Worm (Caenorhabditis elegans) whole organism, L4 larva: ENCODE results near the gene nspf-2.

ENCODE experiments used
- F37D6.2 ChIP-seq: sonication (generic microtip); optimal IDR thresholded peaks from 2 replicates; lab custom pipeline; 2016; ENCODE audit warnings: mild to moderate bottlenecking, missing genetic modification characterization, missing compliant biosample characterization
- F44E2.7 ChIP-seq: fragments of 200-800 bp; sonication (Bioruptor generic); IDR thresholded peaks from 2 replicates; pipeline ENCODE4 v2.1.2; 2022; ENCODE audit warnings: missing genetic modification characterization, missing compliant biosample characterization
- R02D3.7 ChIP-seq: fragments of 150-350 bp; sonication (generic microtip); optimal IDR thresholded peaks from 3 replicates; lab custom pipeline; 2014; ENCODE audit warnings: missing biosample characterization, missing genetic modification characterization
- Y75B8A.6 ChIP-seq: fragments of 200-800 bp; sonication (Bioruptor generic); IDR thresholded peaks from 2 replicates; pipeline ENCODE4 v1.3.6; 2022; ENCODE audit warnings: missing genetic modification reagents, missing genetic modification characterization, missing compliant biosample characterization
- ZK337.2 ChIP-seq: fragments of 200-800 bp; sonication (Bioruptor generic); IDR thresholded peaks from 2 replicates; pipeline ENCODE4 v1.3.6; 2022; ENCODE audit warnings: missing genetic modification reagents, missing genetic modification characterization, missing compliant biosample characterization
- aha-1 ChIP-seq: fragments of 150-350 bp; peaks from one replicate; lab custom pipeline; 2014; ENCODE audit warnings: missing biosample characterization, missing genetic modification characterization
- ces-1 ChIP-seq: fragments of 150-350 bp; sonication (generic microtip); optimal IDR thresholded peaks from 4 replicates; lab custom pipeline; 2014; ENCODE audit warnings: missing biosample characterization, missing genetic modification reagents, missing genetic modification characterization
- daf-8 ChIP-seq: fragments of 200-800 bp; sonication (Bioruptor generic); IDR thresholded peaks from 2 replicates; pipeline ENCODE4 v1.3.6; 2022; ENCODE audit warnings: missing genetic modification characterization, missing compliant biosample characterization
- dmd-6 ChIP-seq: fragments of 200-800 bp; sonication (Bioruptor generic); IDR thresholded peaks from 2 replicates; pipeline ENCODE4 v1.3.6; 2022; ENCODE audit warnings: missing genetic modification reagents, missing genetic modification characterization, missing compliant biosample characterization
- dmd-8 ChIP-seq: fragments of 200-800 bp; sonication (Bioruptor generic); IDR thresholded peaks from 2 replicates; pipeline ENCODE4 v1.3.6; 2022; ENCODE audit warnings: missing genetic modification characterization, missing compliant biosample characterization
- dmd-9 ChIP-seq: fragments of 200-800 bp; sonication (Bioruptor generic); IDR thresholded peaks from 2 replicates; pipeline ENCODE4 v1.3.6; 2022; ENCODE audit warnings: missing genetic modification reagents, missing genetic modification characterization, missing compliant biosample characterization
- duxl-1 ChIP-seq: sonication (generic microtip); optimal IDR thresholded peaks from 2 replicates; lab custom pipeline; 2016; ENCODE audit warnings: mild to moderate bottlenecking, missing genetic modification characterization, moderate library complexity, missing compliant biosample characterization; ENCODE audit not compliant: poor library complexity
- egl-43 ChIP-seq: fragments of 200-800 bp; sonication (Bioruptor generic); IDR thresholded peaks from 2 replicates; pipeline ENCODE4 v1.3.6; 2022; ENCODE audit warnings: missing genetic modification reagents, missing genetic modification characterization, missing compliant biosample characterization
- fkh-10 ChIP-seq: fragments of 150-350 bp; optimal IDR thresholded peaks from 2 replicates; lab custom pipeline; 2014; ENCODE audit warnings: missing biosample characterization, missing genetic modification reagents, missing genetic modification characterization
- hlh-11 ChIP-seq: fragments of 200-800 bp; sonication (Bioruptor generic); optimal IDR thresholded peaks from 2 replicates; lab custom pipeline; 2018; ENCODE audit warnings: mild to moderate bottlenecking, missing genetic modification characterization, missing compliant biosample characterization
- hlh-30 ChIP-seq: sonication (generic microtip); optimal IDR thresholded peaks from 2 replicates; lab custom pipeline; 2017; ENCODE audit warnings: antibody characterized with exemption, mild to moderate bottlenecking, missing genetic modification characterization, missing compliant biosample characterization; ENCODE audit not compliant: insufficient read depth
- hmg-1.1 ChIP-seq: fragments of 200-800 bp; sonication (Bioruptor generic); IDR thresholded peaks from 2 replicates; pipeline ENCODE4 v1.3.6; 2022; ENCODE audit warnings: missing genetic modification reagents, missing genetic modification characterization, missing compliant biosample characterization
- lin-29 ChIP-seq: fragments of 200-800 bp; sonication (Bioruptor generic); IDR thresholded peaks from 2 replicates; pipeline ENCODE4 v1.3.6; 2022; ENCODE audit warnings: missing genetic modification reagents, missing genetic modification characterization, missing compliant biosample characterization
- lsy-2 ChIP-seq, 2 experiments: fragments of 150-350 bp in 1 of 2; sonication (generic microtip) in 1 of 2; optimal IDR thresholded peaks; 2 replicates each; lab custom pipeline; 2014 to 2017; ENCODE audit warnings: missing biosample characterization in 2 of 2, missing genetic modification characterization in 2 of 2
- mdl-1 ChIP-seq, 2 experiments: fragments of 150-350 bp in 1 of 2; sonication (generic microtip) in 1 of 2; optimal IDR thresholded peaks; 2 replicates each; lab custom pipeline; 2014 to 2017; ENCODE audit warnings: missing biosample characterization in 2 of 2, missing genetic modification characterization in 2 of 2
- mep-1 ChIP-seq: fragments of 150-350 bp; sonication (generic microtip); optimal IDR thresholded peaks from 3 replicates; lab custom pipeline; 2014; ENCODE audit warnings: missing biosample characterization, missing genetic modification characterization
- mes-2 ChIP-seq: sonication (generic microtip); optimal IDR thresholded peaks from 2 replicates; lab custom pipeline; 2016; ENCODE audit warnings: missing genotype, mild to moderate bottlenecking, missing genetic modification characterization, missing compliant biosample characterization; ENCODE audit not compliant: poor library complexity, severe bottlenecking
- mxl-2 ChIP-seq: fragments of 200-800 bp; sonication (Bioruptor generic); conservative IDR thresholded peaks from 2 replicates; pipeline ENCODE4 v1.3.6; 2022; ENCODE audit warnings: missing genetic modification reagents, missing genetic modification characterization, missing compliant biosample characterization
- nhr-10 ChIP-seq: fragments of 150-350 bp; optimal IDR thresholded peaks from 2 replicates; lab custom pipeline; 2014; ENCODE audit warnings: missing biosample characterization, missing genetic modification characterization
- nhr-25 ChIP-seq: sonication (generic microtip); optimal IDR thresholded peaks from 2 replicates; lab custom pipeline; 2017; ENCODE audit warnings: missing genetic modification characterization, mild to moderate bottlenecking, missing compliant biosample characterization, antibody characterized with exemption, moderate library complexity, borderline replicate concordance; ENCODE audit not compliant: insufficient read depth
- nhr-6 ChIP-seq: fragments of 150-350 bp; optimal IDR thresholded peaks from 2 replicates; lab custom pipeline; 2014; ENCODE audit warnings: missing biosample characterization, missing genetic modification characterization
- sdz-12 ChIP-seq: fragments of 200-800 bp; sonication (Bioruptor generic); optimal IDR thresholded peaks from 2 replicates; lab custom pipeline; 2018; ENCODE audit warnings: mild to moderate bottlenecking, missing genetic modification characterization, missing compliant biosample characterization
- tra-1 ChIP-seq: fragments of 200-800 bp; sonication (Bioruptor generic); IDR thresholded peaks from 2 replicates; pipeline ENCODE4 v1.3.6; 2022; ENCODE audit warnings: missing genetic modification reagents, missing genetic modification characterization, missing compliant biosample characterization
- unc-62 ChIP-seq, 3 experiments: fragments of 150-350 bp in 1 of 3; sonication (generic microtip); optimal IDR thresholded peaks in 2 of 3; peaks in 1 of 3; 1 replicate in 1 of 3; 2 replicates in 2 of 3; lab custom pipeline; 2014 to 2017; ENCODE audit warnings: missing biosample characterization in 3 of 3, missing genetic modification characterization in 3 of 3, missing genetic modification reagents in 3 of 3, missing genotype in 1 of 3
- zip-11 ChIP-seq: fragments of 200-800 bp; sonication (Bioruptor generic); IDR thresholded peaks from 2 replicates; pipeline ENCODE4 v1.3.6; 2022; ENCODE audit warnings: missing genetic modification characterization, missing compliant biosample characterization

The nspf-2 gene

ce11 chrII:2726774-2727173 lies 38.1 kb downstream of the nspf-2 start:
- TF ChIP-seq lin-29 (GFP tag; lab: Robert Waterston, UW) (no peak), tra-1 (GFP tag; lab: Robert Waterston, UW) (0 out of 2 replicates have a peak, but pooled peaks have one; percentile 37)

ce11 chrII:2730647-2731046 lies 41.9 kb downstream of the nspf-2 start:
- TF ChIP-seq fkh-10 (GFP tag; lab: Kevin White, UChicago) (peak; percentile 6), ces-1 (GFP tag; lab: Kevin White, UChicago) (peak; percentile 8), F37D6.2 (tag; lab: Kevin White, UChicago) (no peak), mxl-2 (GFP tag; lab: Robert Waterston, UW) (no peak), unc-62 (GFP tag; optimal IDR thresholded peaks at IDR 0.05 in 1 of 2; lab: Kevin White, UChicago) (peak in 1 of 2 experiments; percentile 56), unc-62 (tag; optimal IDR thresholded peaks at IDR 0.05; lab: Kevin White, UChicago) (no peak)
- TF ChIP-seq, all 104 proteins: peak for 3

DNA sequence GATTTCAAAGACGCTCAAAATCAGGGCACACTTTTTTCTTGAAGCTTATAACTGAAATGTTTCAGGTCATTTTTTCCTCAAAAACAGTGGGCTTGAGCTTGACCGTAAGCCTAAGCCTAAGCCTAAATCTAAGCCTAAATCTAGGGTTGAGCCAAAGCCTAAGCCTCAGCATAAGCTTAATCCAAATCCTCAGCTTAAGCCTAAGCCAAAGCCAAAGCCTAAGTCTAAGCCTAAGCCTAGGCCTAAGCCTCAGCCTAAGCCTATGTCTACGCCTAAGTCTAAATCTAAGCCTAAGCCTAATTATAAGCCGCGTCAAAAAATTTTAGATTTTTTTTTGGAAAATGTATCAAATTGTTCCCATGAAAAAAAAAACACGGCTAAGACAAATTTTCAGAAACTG lies 45.5 kb downstream of the nspf-2 start:
- no peak for TF ChIP-seq zip-11 (GFP tag; lab: Robert Waterston, UW)
- no peak for TF ChIP-seq Y75B8A.6 (GFP tag; lab: Robert Waterston, UW)
- no peak for TF ChIP-seq ZK337.2 (GFP tag; lab: Robert Waterston, UW)
- no peak for TF ChIP-seq F44E2.7 (GFP tag; lab: Robert Waterston, UW)
- TF ChIP-seq, all 104 proteins: peak for 0

ce11 chrII:2734735-2735134 lies 46.0 kb downstream of the nspf-2 start:
- TF ChIP-seq hmg-1.1 (peak; percentile 72), unc-62 (GFP tag; optimal IDR thresholded peaks at IDR 0.05 in 1 of 2; lab: Kevin White, UChicago) (peak in 1 of 2 experiments; percentile 47), unc-62 (tag; optimal IDR thresholded peaks at IDR 0.05; lab: Kevin White, UChicago) (no peak), lsy-2 (tag; optimal IDR thresholded peaks at IDR 0.05; lab: Kevin White, UChicago) (peak in 1 of 2 experiments; percentile 30), mep-1 (tag; lab: Kevin White, UChicago) (peak; percentile 64), hlh-11 (peak; percentile 21), nhr-25 (tag; lab: Kevin White, UChicago) (peak; percentile 15), mdl-1 (tag; optimal IDR thresholded peaks at IDR 0.05; lab: Kevin White, UChicago) (peak; percentile 28 to 37), dmd-6 (GFP tag; lab: Robert Waterston, UW) (0 out of 2 replicates have a peak, but pooled peaks have one; percentile 8), aha-1 (tag; lab: Kevin White, UChicago) (peak; percentile 70), nhr-10 (tag; lab: Kevin White, UChicago) (no peak), dmd-8 (GFP tag; lab: Robert Waterston, UW) (no peak), R02D3.7 (tag; lab: Kevin White, UChicago) (no peak), egl-43 (GFP tag; lab: Robert Waterston, UW) (0 out of 2 replicates have a peak, but pooled peaks have one; percentile 7), sdz-12 (no peak), dmd-9 (GFP tag; lab: Robert Waterston, UW) (0 out of 2 replicates have a peak, but pooled peaks have one; percentile 44), mes-2 (tag; lab: Kevin White, UChicago) (peak; percentile 59), duxl-1 (tag; lab: Kevin White, UChicago) (peak; percentile 84), mxl-2 (GFP tag; lab: Robert Waterston, UW) (no peak), nhr-6 (peak; percentile 26), hlh-30 (tag; lab: Kevin White, UChicago) (peak; percentile 46)

ce11 chrII:2735192-2735591 lies 46.5 kb downstream of the nspf-2 start, which contains the start of gene wdr-31:
TSS of gene wdr-31 (minus strand) at chrII:2735292.
- TF ChIP-seq daf-8 = no peak
